ENCODE assay signal across 6 fruit fly cellular contexts in the genomic region with DNA sequence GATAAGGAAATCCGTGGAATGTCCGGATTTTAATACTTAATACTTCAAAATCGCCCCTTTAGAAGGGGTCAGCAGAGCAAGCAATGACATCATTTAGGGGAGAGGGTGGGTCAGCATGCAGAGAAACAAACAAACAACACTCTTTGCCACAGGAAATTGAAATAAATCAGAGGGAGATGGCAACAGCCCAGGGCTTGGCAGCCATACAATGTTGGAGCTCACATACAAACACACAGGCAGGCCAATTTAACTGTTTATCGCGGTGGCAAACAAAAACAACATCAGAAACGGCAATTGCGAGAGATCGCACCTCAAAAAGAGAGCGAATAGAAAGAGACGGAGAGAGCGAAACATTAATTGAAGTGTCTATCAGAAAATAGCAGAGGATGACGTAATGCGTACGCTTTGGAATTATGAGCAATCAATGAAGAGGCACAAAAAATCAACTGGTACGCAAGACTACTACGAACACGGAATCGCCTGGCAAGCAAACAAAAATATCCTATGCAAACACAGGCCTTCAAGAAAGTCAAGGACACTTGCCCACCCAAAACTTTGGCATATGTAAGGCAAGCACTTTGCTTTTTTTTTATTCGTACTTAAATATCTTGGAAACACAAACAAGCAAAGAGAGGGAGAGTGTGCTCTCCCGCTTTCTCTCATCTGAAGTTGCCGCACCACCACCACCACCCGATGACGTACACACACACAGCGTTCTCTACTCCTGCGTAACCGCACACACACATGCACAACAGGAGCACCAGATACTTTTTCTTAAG.
TF ChIP-seq lines count a peak whose summit lies in the region.

No protein-coding gene starts in this region.

- no peak for TF ChIP-seq CTCF in whole organism, embryonic (GFP tag; optimal IDR thresholded peaks at IDR 0.05; lab: Kevin White, UChicago)

TF ChIP-seq in whole organism, 6 proteins besides CTCF, POLR2A, EP300 and RAD21:
- TF ChIP-seq CG8478 (optimal IDR thresholded peaks at IDR 0.05; lab: Kevin White, UChicago) (no peak), Dll (optimal IDR thresholded peaks at IDR 0.05; lab: Kevin White, UChicago) (peak; percentile 85)

TF ChIP-seq in whole organism, adult, 20 proteins besides CTCF, POLR2A, EP300 and RAD21 (continues in another document):
- no peak for TF ChIP-seq cnc (optimal IDR thresholded peaks at IDR 0.05; lab: Kevin White, UChicago)
- TF ChIP-seq CG14711 (tag; optimal IDR thresholded peaks at IDR 0.05; lab: Kevin White, UChicago), result no peak
- no peak for TF ChIP-seq tj (GFP tag; optimal IDR thresholded peaks at IDR 0.05; lab: Kevin White, UChicago)
- TF ChIP-seq Mnt (GFP tag; optimal IDR thresholded peaks at IDR 0.05; lab: Kevin White, UChicago), result peak; percentile 56
- TF ChIP-seq Crg-1 (GFP tag; optimal IDR thresholded peaks at IDR 0.05; lab: Kevin White, UChicago), result peak; percentile 44
- no peak for TF ChIP-seq Clk (GFP tag; optimal IDR thresholded peaks at IDR 0.05; lab: Kevin White, UChicago)
- TF ChIP-seq cic (GFP tag; optimal IDR thresholded peaks at IDR 0.05; lab: Kevin White, UChicago), result peak; percentile 76
- TF ChIP-seq pad (GFP tag; optimal IDR thresholded peaks at IDR 0.05; lab: Kevin White, UChicago), result peak; percentile 89
- no peak for TF ChIP-seq Hr96 (GFP tag; optimal IDR thresholded peaks at IDR 0.05; lab: Kevin White, UChicago)
- peak; percentile 34 for TF ChIP-seq CG11617 (GFP tag; optimal IDR thresholded peaks at IDR 0.05; lab: Kevin White, UChicago)
- peak; percentile 55 for TF ChIP-seq CG12768 (GFP tag; optimal IDR thresholded peaks at IDR 0.05; lab: Kevin White, UChicago)
- TF ChIP-seq CG7101 (tag; optimal IDR thresholded peaks at IDR 0.05; lab: Kevin White, UChicago), result peak; percentile 61
- no peak for TF ChIP-seq CG1620 (GFP tag; optimal IDR thresholded peaks at IDR 0.05; lab: Kevin White, UChicago)
- no peak for TF ChIP-seq CG5204 (GFP tag; optimal IDR thresholded peaks at IDR 0.05; lab: Kevin White, UChicago)
- no peak for TF ChIP-seq toe (GFP tag; optimal IDR thresholded peaks at IDR 0.05; lab: Kevin White, UChicago)
- peak; percentile 22 for TF ChIP-seq CG33017 (tag; optimal IDR thresholded peaks at IDR 0.05; lab: Kevin White, UChicago)

TF ChIP-seq in whole organism, embryonic, 481 proteins besides CTCF, POLR2A, EP300 and RAD21 (continues in another document):
- TF ChIP-seq schlank (tag; optimal IDR thresholded peaks at IDR 0.05; lab: Kevin White, UChicago) (peak; percentile 32), Trl (optimal IDR thresholded peaks at IDR 0.05; lab: Kevin White, UChicago) (peak; percentile 86 to 97), Trl (GFP tag; optimal IDR thresholded peaks at IDR 0.05; lab: Kevin White, UChicago) (peak; percentile 8), CG13624 (GFP tag; optimal IDR thresholded peaks at IDR 0.05; lab: Kevin White, UChicago) (peak; percentile 46), H2.0 (GFP tag; IDR thresholded peaks at IDR 0.05; lab: Robert Waterston, UW) (peak; percentile 18; the same call in 1 of the 2 replicates), Stat92E (GFP tag; optimal IDR thresholded peaks at IDR 0.05; lab: Kevin White, UChicago) (no peak), CG1024 (GFP tag; IDR thresholded peaks at IDR 0.05; lab: Robert Waterston, UW) (peak; percentile 52; the same call in 1 of the 2 replicates), CG10543 (GFP tag; optimal IDR thresholded peaks at IDR 0.05; lab: Kevin White, UChicago) (peak; percentile 90), CG6175 (GFP tag; IDR thresholded peaks at IDR 0.05; lab: Robert Waterston, UW) (peak; percentile 53; the same call in 1 of the 3 replicates), HHEX (GFP tag; optimal IDR thresholded peaks at IDR 0.05; lab: Kevin White, UChicago) (peak; percentile 27), vvl (GFP tag; IDR thresholded peaks at IDR 0.05; lab: Robert Waterston, UW) (peak; percentile 70), nmo (GFP tag; optimal IDR thresholded peaks at IDR 0.05; lab: Kevin White, UChicago) (peak; percentile 17), HLH3B (GFP tag; IDR thresholded peaks at IDR 0.05; lab: Robert Waterston, UW) (peak; percentile 43; the same call in 1 of the 2 replicates), CG18011 (GFP tag; optimal IDR thresholded peaks at IDR 0.05; lab: Kevin White, UChicago) (no peak), cas (GFP tag; IDR thresholded peaks at IDR 0.05; lab: Robert Waterston, UW) (no peak)

TF ChIP-seq in whole organism, prepupa, 60 proteins besides CTCF, POLR2A, EP300 and RAD21 (continues in another document):
- TF ChIP-seq svp (GFP tag; lab: Kevin White, UChicago) (peak; percentile 85), achi (GFP tag; optimal IDR thresholded peaks at IDR 0.05; lab: Kevin White, UChicago) (no peak), vri (GFP tag; optimal IDR thresholded peaks at IDR 0.05; lab: Kevin White, UChicago) (peak; percentile 90), CG3032 (tag; optimal IDR thresholded peaks at IDR 0.05; lab: Kevin White, UChicago) (no peak), dsx (GFP tag; optimal IDR thresholded peaks at IDR 0.05; lab: Kevin White, UChicago; ENCODE audit: poor library complexity, severe bottlenecking) (peak; percentile 99), CG6792 (GFP tag; optimal IDR thresholded peaks at IDR 0.05; lab: Kevin White, UChicago) (no peak), fkh (GFP tag; optimal IDR thresholded peaks at IDR 0.05; lab: Kevin White, UChicago) (peak; percentile 63), CG4318 (GFP tag; optimal IDR thresholded peaks at IDR 0.05; lab: Kevin White, UChicago) (no peak), CG8119 (GFP tag; IDR thresholded peaks at IDR 0.05; lab: Robert Waterston, UW) (peak; percentile 33; the same call in 2 of the 3 replicates), CG16779 (tag; optimal IDR thresholded peaks at IDR 0.05; lab: Kevin White, UChicago) (no peak), lz (GFP tag; optimal IDR thresholded peaks at IDR 0.05; lab: Kevin White, UChicago) (no peak), CG3919 (GFP tag; optimal IDR thresholded peaks at IDR 0.05; lab: Kevin White, UChicago) (no peak), Lpt (GFP tag; optimal IDR thresholded peaks at IDR 0.05; lab: Kevin White, UChicago) (no peak), fd59A (GFP tag; optimal IDR thresholded peaks at IDR 0.05; lab: Kevin White, UChicago) (no peak), CG6163 (GFP tag; IDR thresholded peaks at IDR 0.05; lab: Robert Waterston, UW) (peak; percentile 56), CG31627 (GFP tag; optimal IDR thresholded peaks at IDR 0.05; lab: Kevin White, UChicago) (no peak), Blimp-1 (GFP tag; optimal IDR thresholded peaks at IDR 0.05; lab: Kevin White, UChicago) (peak; percentile 50)

TF ChIP-seq in whole organism, pupa, 21 proteins besides CTCF, POLR2A, EP300 and RAD21:
- TF ChIP-seq EcR (GFP tag; optimal IDR thresholded peaks at IDR 0.05; lab: Kevin White, UChicago) (peak; percentile 64), CG12605 (GFP tag; IDR thresholded peaks at IDR 0.05; lab: Robert Waterston, UW) (peak; percentile 50; the same call in 1 of the 2 replicates), CG9948 (tag; optimal IDR thresholded peaks at IDR 0.05; lab: Kevin White, UChicago) (no peak), CG32121 (GFP tag; IDR thresholded peaks at IDR 0.05; lab: Robert Waterston, UW) (peak; percentile 9; the same call in 1 of the 2 replicates), CG34367 (tag; optimal IDR thresholded peaks at IDR 0.05; lab: Kevin White, UChicago) (no peak), CG4496 (GFP tag; IDR thresholded peaks at IDR 0.05; lab: Robert Waterston, UW) (peak; percentile 30; the same call in 1 of the 3 replicates), fd96Ca (GFP tag; IDR thresholded peaks at IDR 0.05; lab: Robert Waterston, UW) (peak; percentile 20; the same call in 1 of the 3 replicates), rn (GFP tag; IDR thresholded peaks at IDR 0.05; lab: Robert Waterston, UW) (0 out of 2 replicates have a peak, but pooled peaks have one; percentile 17)

TF ChIP-seq in whole organism, wandering third instar larva, 38 proteins besides CTCF, POLR2A, EP300 and RAD21:
- TF ChIP-seq Vsx2 (GFP tag; optimal IDR thresholded peaks at IDR 0.05; lab: Kevin White, UChicago; ENCODE audit: partially characterized antibody) (no peak), HLH106 (tag; optimal IDR thresholded peaks at IDR 0.05; lab: Kevin White, UChicago) (no peak), sv (GFP tag; optimal IDR thresholded peaks at IDR 0.05; lab: Kevin White, UChicago) (no peak), dsf (GFP tag; optimal IDR thresholded peaks at IDR 0.05; lab: Kevin White, UChicago; ENCODE audit: borderline replicate concordance) (no peak), Sp1 (GFP tag; optimal IDR thresholded peaks at IDR 0.05; lab: Kevin White, UChicago) (no peak), Myc (optimal IDR thresholded peaks at IDR 0.05; lab: Kevin White, UChicago) (no peak), tai (GFP tag; optimal IDR thresholded peaks at IDR 0.05; lab: Kevin White, UChicago) (no peak), Rel (GFP tag; optimal IDR thresholded peaks at IDR 0.05; lab: Kevin White, UChicago) (no peak), Rel (tag; optimal IDR thresholded peaks at IDR 0.05; lab: Kevin White, UChicago) (peak; percentile 28), GATAd (GFP tag; optimal IDR thresholded peaks at IDR 0.05; lab: Kevin White, UChicago) (no peak), br (GFP tag; optimal IDR thresholded peaks at IDR 0.05; lab: Kevin White, UChicago) (no peak), dl (GFP tag; optimal IDR thresholded peaks at IDR 0.05; lab: Kevin White, UChicago; ENCODE audit: insufficient read depth in 1 of 2, partially characterized antibody in 2 of 2) (peak in 1 of 2 experiments; percentile 37), fru (GFP tag; optimal IDR thresholded peaks at IDR 0.05; lab: Kevin White, UChicago) (no peak), CG32264 (GFP tag; optimal IDR thresholded peaks at IDR 0.05; lab: Kevin White, UChicago) (no peak), Dif (GFP tag; optimal IDR thresholded peaks at IDR 0.05; lab: Kevin White, UChicago; ENCODE audit: partially characterized antibody) (peak; percentile 68), CrebA (GFP tag; optimal IDR thresholded peaks at IDR 0.05; lab: Kevin White, UChicago; ENCODE audit: borderline replicate concordance) (no peak), Mio (GFP tag; optimal IDR thresholded peaks at IDR 0.05; lab: Kevin White, UChicago) (no peak), Dfd (GFP tag; optimal IDR thresholded peaks at IDR 0.05; lab: Kevin White, UChicago) (no peak)
TF ChIP-seq in whole organism, wandering third instar larva: peak in this region for 3.
